Fruit fly (Drosophila melanogaster) whole organism: ENCODE measurements around the gene Ptpa.
"Not testable (repeated sequence)": the region's sequence is repeated elsewhere in the genome, so short reads cannot be mapped to it uniquely, and the experiment has no call there.

ENCODE experiments used
- CG8478 ChIP-seq: fragments of >200 bp; optimal IDR thresholded peaks from 2 replicates; lab custom pipeline; 2018; ENCODE audit warnings: inconsistent platforms
- Dll ChIP-seq: fragments of >200 bp; optimal IDR thresholded peaks from 2 replicates; lab custom pipeline; 2017
- EcR ChIP-seq, 2 experiments: fragments of >200 bp; optimal IDR thresholded peaks; 2 replicates each; lab custom pipeline; 2017; ENCODE audit warnings: missing biosample characterization in 2 of 2, missing genetic modification characterization in 2 of 2, missing genetic modification reagents in 2 of 2
- pan ChIP-seq: fragments of >200 bp; optimal IDR thresholded peaks from 2 replicates; lab custom pipeline; 2017
- psq ChIP-seq: fragments of >200 bp; optimal IDR thresholded peaks from 2 replicates; lab custom pipeline; 2017
- usp ChIP-seq: fragments of >200 bp; optimal IDR thresholded peaks from 2 replicates; lab custom pipeline; 2017; ENCODE audit warnings: missing biosample characterization, missing genetic modification characterization, mixed read lengths

Gene Ptpa

dm6 chr2L:3369083-3369653 lies 7.6 kb upstream of the Ptpa start:
- no peak for TF ChIP-seq Dll (lab: Kevin White, UChicago)
- no peak for TF ChIP-seq usp (GFP tag; lab: Kevin White, UChicago)
- TF ChIP-seq EcR (GFP tag; optimal IDR thresholded peaks at IDR 0.05; lab: Kevin White, UChicago), result no peak
- no peak for TF ChIP-seq pan (lab: Kevin White, UChicago)
- TF ChIP-seq psq (lab: Kevin White, UChicago), result no peak
- TF ChIP-seq CG8478 (lab: Kevin White, UChicago), result no peak

dm6 chr2L:3369822-3370221 lies 7.0 kb upstream of the Ptpa start:
- TF ChIP-seq usp (GFP tag; lab: Kevin White, UChicago), result no peak
- no peak for TF ChIP-seq pan (lab: Kevin White, UChicago)
- no peak for TF ChIP-seq CG8478 (lab: Kevin White, UChicago)
- TF ChIP-seq Dll (lab: Kevin White, UChicago), result no peak

dm6 chr2L:3370920-3371319 lies 5.9 kb upstream of the Ptpa start:
- no peak for TF ChIP-seq CG8478 (lab: Kevin White, UChicago)
- TF ChIP-seq EcR (GFP tag; optimal IDR thresholded peaks at IDR 0.05; lab: Kevin White, UChicago), result no peak
- no peak for TF ChIP-seq psq (lab: Kevin White, UChicago)
- no peak for TF ChIP-seq pan (lab: Kevin White, UChicago)
- TF ChIP-seq Dll (lab: Kevin White, UChicago), result no peak
- no peak for TF ChIP-seq usp (GFP tag; lab: Kevin White, UChicago)

- no peak for TF ChIP-seq EcR (GFP tag; optimal IDR thresholded peaks at IDR 0.05; lab: Kevin White, UChicago)
Observed at dm6 chr2L:3371340-3371739, 5.5 kb upstream of the Ptpa start.

- TF ChIP-seq Dll (lab: Kevin White, UChicago) (no peak), EcR (GFP tag; optimal IDR thresholded peaks at IDR 0.05; lab: Kevin White, UChicago) (peak in 1 of 2 experiments; percentile 9), usp (GFP tag; lab: Kevin White, UChicago) (no peak)
Observed at dm6 chr2L:3371776-3372383, 4.9 kb upstream of the Ptpa start.

- TF ChIP-seq psq (lab: Kevin White, UChicago), result no peak
- no peak for TF ChIP-seq Dll (lab: Kevin White, UChicago)
- TF ChIP-seq usp (GFP tag; lab: Kevin White, UChicago), result no peak
- TF ChIP-seq CG8478 (lab: Kevin White, UChicago), result no peak
- TF ChIP-seq EcR (GFP tag; optimal IDR thresholded peaks at IDR 0.05; lab: Kevin White, UChicago), result no peak
- TF ChIP-seq pan (lab: Kevin White, UChicago), result no peak
Observed at dm6 chr2L:3372483-3372929, 4.3 kb upstream of the Ptpa start.

- TF ChIP-seq usp (GFP tag; lab: Kevin White, UChicago) (no peak), pan (lab: Kevin White, UChicago) (no peak), CG8478 (lab: Kevin White, UChicago) (no peak), EcR (GFP tag; optimal IDR thresholded peaks at IDR 0.05; lab: Kevin White, UChicago) (no peak), psq (lab: Kevin White, UChicago) (no peak), Dll (lab: Kevin White, UChicago) (no peak)
Observed at dm6 chr2L:3373242-3373641, 3.6 kb upstream of the Ptpa start, which contains the start of gene GramD1B. Gene GramD1B, minus strand, starts transcription at chr2L:3373372.

dm6 chr2L:3375611-3376010 lies 1.2 kb upstream of the Ptpa start, which contains the start of gene CG15412:
Gene CG15412, minus strand, starts transcription at chr2L:3375711.
- no peak for TF ChIP-seq pan (lab: Kevin White, UChicago)
- TF ChIP-seq usp (GFP tag; lab: Kevin White, UChicago), result no peak
- no peak for TF ChIP-seq EcR (GFP tag; optimal IDR thresholded peaks at IDR 0.05; lab: Kevin White, UChicago)
- no peak for TF ChIP-seq psq (lab: Kevin White, UChicago)
- no peak for TF ChIP-seq Dll (lab: Kevin White, UChicago)
- no peak for TF ChIP-seq CG8478 (lab: Kevin White, UChicago)

- TF ChIP-seq Dll (lab: Kevin White, UChicago) (no peak), usp (GFP tag; lab: Kevin White, UChicago) (no peak), psq (lab: Kevin White, UChicago) (no peak), pan (lab: Kevin White, UChicago) (no peak), CG8478 (lab: Kevin White, UChicago) (no peak), EcR (GFP tag; optimal IDR thresholded peaks at IDR 0.05; lab: Kevin White, UChicago) (no peak)
Observed at dm6 chr2L:3387643-3388042, 10.8 kb downstream of the Ptpa start, which contains the start of gene Sfp23F. Gene Sfp23F, minus strand, starts transcription at chr2L:3387743.

- TF ChIP-seq CG8478 (lab: Kevin White, UChicago); usp (GFP tag; lab: Kevin White, UChicago); Dll (lab: Kevin White, UChicago): not testable (repeated sequence)
Observed at dm6 chr2L:3388396-3388795, 11.6 kb downstream of the Ptpa start, which contains the start of gene CG42460. Gene CG42460, minus strand, starts transcription at chr2L:3388496.

- TF ChIP-seq pan (lab: Kevin White, UChicago) (no peak), psq (lab: Kevin White, UChicago) (no peak), EcR (GFP tag; optimal IDR thresholded peaks at IDR 0.05; lab: Kevin White, UChicago) (no peak), usp (GFP tag; lab: Kevin White, UChicago) (no peak), Dll (lab: Kevin White, UChicago) (no peak), CG8478 (lab: Kevin White, UChicago) (no peak)
Observed at dm6 chr2L:3397594-3398073, 20.8 kb downstream of the Ptpa start, which contains the start of gene CG34175. Gene CG34175, plus strand, starts transcription at chr2L:3398023.
